Fruit fly (Drosophila melanogaster) whole organism, prepupa: ENCODE measurements around the gene Ced-12.

Experiments used
- Blimp-1 ChIP-seq: fragments of 200-800 bp; sonication (Bioruptor generic); optimal IDR thresholded peaks from 3 replicates; lab custom pipeline; 2017; ENCODE audit warnings: missing biosample characterization, missing genetic modification characterization, mild to moderate bottlenecking, moderate library complexity, missing genetic modification reagents
- CG10631 ChIP-seq: fragments of 200-800 bp; sonication (Bioruptor generic); optimal IDR thresholded peaks from 2 replicates; lab custom pipeline; 2016; ENCODE audit warnings: missing biosample characterization, missing genetic modification characterization
- CG11902 ChIP-seq: fragments of 200-800 bp; sonication (Bioruptor generic); optimal IDR thresholded peaks from 3 replicates; lab custom pipeline; 2016; ENCODE audit warnings: missing biosample characterization, missing genetic modification characterization
- CG1621 ChIP-seq: fragments of 200-800 bp; sonication (Bioruptor generic); optimal IDR thresholded peaks from 3 replicates; lab custom pipeline; 2018; ENCODE audit warnings: missing biosample characterization, mild to moderate bottlenecking, missing genetic modification characterization
- CG16779 ChIP-seq: fragments of 200-800 bp; sonication (Bioruptor generic); optimal IDR thresholded peaks from 3 replicates; lab custom pipeline; 2017; ENCODE audit warnings: missing biosample characterization, mild to moderate bottlenecking, missing genetic modification characterization
- CG3032 ChIP-seq: fragments of 200-800 bp; optimal IDR thresholded peaks from 2 replicates; lab custom pipeline; 2019; ENCODE audit warnings: missing biosample characterization, mild to moderate bottlenecking, missing genetic modification characterization, moderate library complexity
- CG32006 ChIP-seq: fragments of 200-800 bp; sonication (Bioruptor generic); optimal IDR thresholded peaks from 3 replicates; lab custom pipeline; 2017; ENCODE audit warnings: missing biosample characterization, mild to moderate bottlenecking, missing genetic modification characterization
- CG3919 ChIP-seq: fragments of 200-800 bp; sonication (Bioruptor generic); optimal IDR thresholded peaks from 3 replicates; lab custom pipeline; 2016; ENCODE audit warnings: missing biosample characterization, missing genetic modification characterization
- CG4318 ChIP-seq: fragments of 200-800 bp; sonication (Bioruptor generic); optimal IDR thresholded peaks from 3 replicates; lab custom pipeline; 2017; ENCODE audit warnings: missing biosample characterization, mild to moderate bottlenecking, missing genetic modification characterization
- CG6163 ChIP-seq: fragments of 200-800 bp; sonication (Bioruptor generic); IDR thresholded peaks from 3 replicates; pipeline ENCODE4 v1.3.6; 2022; ENCODE audit warnings: missing biosample characterization, missing genetic modification characterization
- CG6792 ChIP-seq: fragments of 200-800 bp; sonication (Bioruptor generic); optimal IDR thresholded peaks from 3 replicates; lab custom pipeline; 2016; ENCODE audit warnings: missing biosample characterization, missing genetic modification characterization
- CG7368 ChIP-seq: fragments of 200-800 bp; sonication (Bioruptor generic); optimal IDR thresholded peaks from 3 replicates; lab custom pipeline; 2016; ENCODE audit warnings: missing biosample characterization, missing genetic modification characterization
- CG9139 ChIP-seq: fragments of 200-800 bp; sonication (Bioruptor generic); optimal IDR thresholded peaks from 3 replicates; lab custom pipeline; 2017; ENCODE audit warnings: missing biosample characterization, mild to moderate bottlenecking, missing genetic modification characterization
- Eip75B ChIP-seq: fragments of 200-800 bp; sonication (Bioruptor generic); optimal IDR thresholded peaks from 3 replicates; lab custom pipeline; 2016; ENCODE audit warnings: missing biosample characterization, missing genetic modification characterization
- Eip78C ChIP-seq: fragments of 200-800 bp; sonication (Bioruptor generic); peaks from one replicate; lab custom pipeline; 2016; ENCODE audit warnings: missing biosample characterization, missing genetic modification characterization
- Gug ChIP-seq: fragments of 200-800 bp; sonication (Bioruptor generic); IDR thresholded peaks from 2 replicates; pipeline ENCODE4 v1.3.6; 2022; ENCODE audit warnings: missing biosample characterization, missing genetic modification characterization
- Hr39 ChIP-seq: fragments of 200-800 bp; sonication (Bioruptor generic); optimal IDR thresholded peaks from 2 replicates; lab custom pipeline; 2016; ENCODE audit warnings: missing biosample characterization, missing genetic modification characterization
- Hr4 ChIP-seq: fragments of 200-800 bp; sonication (Bioruptor generic); optimal IDR thresholded peaks from 3 replicates; lab custom pipeline; 2016; ENCODE audit warnings: missing biosample characterization, missing genetic modification characterization
- OdsH ChIP-seq: fragments of 200-800 bp; sonication (Bioruptor generic); optimal IDR thresholded peaks from 3 replicates; lab custom pipeline; 2016; ENCODE audit warnings: missing biosample characterization, missing genetic modification characterization
- Smox ChIP-seq: fragments of 200-800 bp; sonication (Bioruptor generic); optimal IDR thresholded peaks from 3 replicates; lab custom pipeline; 2016; ENCODE audit warnings: missing biosample characterization, missing genetic modification characterization
- Sox102F ChIP-seq: fragments of 200-800 bp; sonication (Bioruptor generic); optimal IDR thresholded peaks from 2 replicates; lab custom pipeline; 2016; ENCODE audit warnings: missing biosample characterization, mild to moderate bottlenecking, missing genetic modification characterization
- Sox14 ChIP-seq: fragments of 200-800 bp; sonication (Bioruptor generic); optimal IDR thresholded peaks from 3 replicates; lab custom pipeline; 2016; ENCODE audit warnings: missing biosample characterization, missing genetic modification characterization
- Sox15 ChIP-seq: fragments of 200-800 bp; sonication (Bioruptor generic); optimal IDR thresholded peaks from 3 replicates; lab custom pipeline; 2016; ENCODE audit warnings: missing biosample characterization, missing genetic modification characterization
- achi ChIP-seq: fragments of 200-800 bp; sonication (Bioruptor generic); optimal IDR thresholded peaks from 3 replicates; lab custom pipeline; 2016; ENCODE audit warnings: missing biosample characterization, missing genetic modification characterization
- cyc ChIP-seq: fragments of 200-800 bp; sonication (Bioruptor generic); optimal IDR thresholded peaks from 3 replicates; lab custom pipeline; 2016; ENCODE audit warnings: missing biosample characterization, missing genetic modification characterization
- dsx ChIP-seq: fragments of 200-800 bp; optimal IDR thresholded peaks from 3 replicates; lab custom pipeline; 2019; ENCODE audit warnings: missing biosample characterization, mild to moderate bottlenecking, missing genetic modification characterization, moderate library complexity; ENCODE audit not compliant: poor library complexity, severe bottlenecking
- esn ChIP-seq: fragments of 200-800 bp; sonication (Bioruptor generic); optimal IDR thresholded peaks from 2 replicates; lab custom pipeline; 2016; ENCODE audit warnings: missing biosample characterization, mild to moderate bottlenecking, missing genetic modification characterization, moderate library complexity
- fd59A ChIP-seq: fragments of 200-800 bp; sonication (Bioruptor generic); optimal IDR thresholded peaks from 2 replicates; lab custom pipeline; 2017; ENCODE audit warnings: missing biosample characterization, mild to moderate bottlenecking, missing genetic modification characterization, missing genetic modification reagents
- fd85E ChIP-seq: fragments of 200-800 bp; sonication (Bioruptor generic); optimal IDR thresholded peaks from 3 replicates; lab custom pipeline; 2016; ENCODE audit warnings: missing biosample characterization, missing genetic modification characterization
- lz ChIP-seq: fragments of 200-800 bp; sonication (Bioruptor generic); optimal IDR thresholded peaks from 3 replicates; lab custom pipeline; 2016; ENCODE audit warnings: missing biosample characterization, missing genetic modification characterization
- pdm3 ChIP-seq: fragments of 200-800 bp; sonication (Bioruptor generic); optimal IDR thresholded peaks from 3 replicates; lab custom pipeline; 2016; ENCODE audit warnings: missing biosample characterization, missing genetic modification characterization
- salr ChIP-seq, 2 experiments: fragments of 200-800 bp; sonication (Bioruptor generic); optimal IDR thresholded peaks; 3 replicates each; lab custom pipeline; 2016 to 2018; ENCODE audit warnings: missing biosample characterization in 2 of 2, missing genetic modification characterization in 2 of 2, mild to moderate bottlenecking in 1 of 2
- spab ChIP-seq: fragments of 200-800 bp; sonication (Bioruptor generic); optimal IDR thresholded peaks from 2 replicates; lab custom pipeline; 2017; ENCODE audit warnings: missing biosample characterization, mild to moderate bottlenecking, missing genetic modification characterization, missing genetic modification reagents
- ss ChIP-seq, 2 experiments: fragments of 200-800 bp; sonication (Bioruptor generic); optimal IDR thresholded peaks; 2 replicates in 1 of 2; 3 replicates in 1 of 2; lab custom pipeline; 2017 to 2018; ENCODE audit warnings: mild to moderate bottlenecking in 2 of 2, missing biosample characterization in 2 of 2, missing genetic modification characterization in 2 of 2, moderate library complexity in 1 of 2
- svp ChIP-seq: fragments of 200-800 bp; sonication (Bioruptor generic); peaks from one replicate; lab custom pipeline; 2016; ENCODE audit warnings: missing biosample characterization, missing genetic modification characterization
- topi ChIP-seq: fragments of 200-800 bp; sonication (Bioruptor generic); optimal IDR thresholded peaks from 3 replicates; lab custom pipeline; 2016; ENCODE audit warnings: missing biosample characterization, missing genetic modification characterization
- vri ChIP-seq: fragments of 200-800 bp; sonication (Bioruptor generic); optimal IDR thresholded peaks from 3 replicates; lab custom pipeline; 2016; ENCODE audit warnings: missing biosample characterization, mild to moderate bottlenecking, missing genetic modification characterization

Ced-12 gene

dm6 chr2L:12089145-12089544 is 8.5 kb upstream of the Ced-12 start:
- no peak for TF ChIP-seq Sox102F (GFP tag; lab: Kevin White, UChicago)
- no peak for TF ChIP-seq vri (GFP tag; lab: Kevin White, UChicago)
- no peak for TF ChIP-seq Blimp-1 (GFP tag; lab: Kevin White, UChicago)
- TF ChIP-seq CG32006 = no peak
- no peak for TF ChIP-seq Gug (GFP tag; lab: Robert Waterston, UW)
- no peak for TF ChIP-seq fd59A (GFP tag; lab: Kevin White, UChicago)
- TF ChIP-seq CG9139 = no peak
- TF ChIP-seq dsx = no peak
- no peak for TF ChIP-seq Hr4
- TF ChIP-seq topi (GFP tag; lab: Kevin White, UChicago) = no peak
- TF ChIP-seq Hr39 (GFP tag; lab: Kevin White, UChicago) = no peak
- no peak for TF ChIP-seq CG3919 (GFP tag; lab: Kevin White, UChicago)
- TF ChIP-seq Eip75B (GFP tag; lab: Kevin White, UChicago) = no peak
- no peak for TF ChIP-seq lz
- no peak for TF ChIP-seq CG6163 (GFP tag; lab: Robert Waterston, UW)
- TF ChIP-seq spab (GFP tag; lab: Kevin White, UChicago) = no peak
- no peak for TF ChIP-seq ss (GFP tag; optimal IDR thresholded peaks at IDR 0.05; lab: Kevin White, UChicago)
- no peak for TF ChIP-seq CG1621 (tag; lab: Kevin White, UChicago)

DNA sequence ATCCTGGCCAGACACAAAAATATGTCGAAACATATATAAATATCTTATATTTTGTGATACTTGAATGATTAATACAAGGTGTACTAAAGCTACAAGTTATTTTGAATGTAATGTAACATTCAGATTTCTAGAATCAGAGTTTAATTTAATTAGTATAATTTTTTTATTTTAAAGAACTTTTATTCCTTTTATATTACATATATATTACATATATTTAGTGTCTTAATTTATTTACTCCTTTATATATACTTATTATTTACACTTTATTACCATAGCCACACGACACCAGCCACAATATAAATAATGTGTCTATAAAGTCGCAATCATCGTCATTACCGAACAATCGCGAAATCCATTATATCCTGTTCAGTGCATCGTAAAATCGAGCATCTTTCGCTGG is 6.1 kb upstream of the Ced-12 start, which contains the start of gene Pex19:
Pex19 (plus strand) TSS at position 301 of the 400 bp plus-strand sequence.
- TF ChIP-seq Eip78C (GFP tag; lab: Kevin White, UChicago) (no peak), fd85E (GFP tag; lab: Kevin White, UChicago) (no peak)

- TF ChIP-seq Sox14 (GFP tag; lab: Kevin White, UChicago) (no peak), dsx (no peak), CG32006 (no peak), CG7368 (no peak), Blimp-1 (GFP tag; lab: Kevin White, UChicago) (no peak), esn (GFP tag; lab: Kevin White, UChicago) (no peak), spab (GFP tag; lab: Kevin White, UChicago) (no peak), CG3032 (no peak), CG9139 (no peak), salr (GFP tag; optimal IDR thresholded peaks at IDR 0.05; lab: Kevin White, UChicago) (no peak), achi (GFP tag; lab: Kevin White, UChicago) (no peak), CG10631 (GFP tag; lab: Kevin White, UChicago) (no peak), Hr39 (GFP tag; lab: Kevin White, UChicago) (no peak), Sox15 (GFP tag; lab: Kevin White, UChicago) (no peak), Gug (GFP tag; lab: Robert Waterston, UW) (no peak)
- TF ChIP-seq, all 60 proteins: peak for 0
Observed at dm6 chr2L:12092041-12092440, 5.6 kb upstream of the Ced-12 start.

DNA sequence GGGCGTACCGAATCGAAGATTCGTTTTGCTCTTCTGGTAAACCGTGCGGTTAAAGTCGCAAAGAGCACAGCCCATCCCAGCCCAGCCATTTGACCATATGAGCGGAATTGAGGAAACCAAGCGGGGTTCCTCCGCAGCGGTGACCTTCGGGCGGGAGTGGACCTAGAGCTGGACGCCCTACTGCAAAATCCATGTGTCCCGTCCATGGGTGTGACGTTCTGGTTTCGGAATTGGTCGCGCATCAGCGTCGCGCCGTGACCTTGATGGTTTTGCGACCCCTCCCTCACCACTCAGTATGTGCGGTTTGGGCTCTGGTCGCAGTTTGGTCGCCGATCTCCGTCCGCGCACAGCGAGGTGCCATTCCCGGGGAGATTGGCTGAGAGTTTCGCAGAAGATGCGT is 4.9 kb upstream of the Ced-12 start:
- TF ChIP-seq pdm3 (GFP tag; lab: Kevin White, UChicago) (no peak), Eip78C (GFP tag; lab: Kevin White, UChicago) (no peak), OdsH (no peak), Hr39 (GFP tag; lab: Kevin White, UChicago) (no peak), CG16779 (tag; lab: Kevin White, UChicago) (no peak), Smox (no peak), cyc (GFP tag; lab: Kevin White, UChicago) (no peak), CG3919 (GFP tag; lab: Kevin White, UChicago) (no peak), CG6792 (no peak), CG4318 (GFP tag; lab: Kevin White, UChicago) (no peak), CG10631 (GFP tag; lab: Kevin White, UChicago) (no peak), CG11902 (GFP tag; lab: Kevin White, UChicago) (no peak), svp (GFP tag; lab: Kevin White, UChicago) (no peak), CG7368 (no peak)
